Worm (Caenorhabditis elegans) whole organism, L2 larva: ENCODE measurements around the gene F38A6.4.

Experiments
- C34F6.9 ChIP-seq: fragments of 150-350 bp; optimal IDR thresholded peaks from 2 replicates; lab custom pipeline; 2014; ENCODE audit warnings: missing biosample characterization, missing genetic modification characterization
- F13H6.1 ChIP-seq: sonication (generic microtip); optimal IDR thresholded peaks from 2 replicates; lab custom pipeline; 2016; ENCODE audit warnings: missing genetic modification characterization, missing compliant biosample characterization
- Y55F3AM.14 ChIP-seq: fragments of 200-800 bp; sonication (Bioruptor generic); optimal IDR thresholded peaks from 2 replicates; lab custom pipeline; 2018; ENCODE audit warnings: mild to moderate bottlenecking, missing genetic modification characterization, missing compliant biosample characterization
- alr-1 ChIP-seq: fragments of 150-350 bp; optimal IDR thresholded peaks from 2 replicates; lab custom pipeline; 2014; ENCODE audit warnings: missing biosample characterization, missing genetic modification characterization
- ama-1 ChIP-seq: fragments of 150-350 bp; optimal IDR thresholded peaks from 2 replicates; lab custom pipeline; 2018; ENCODE audit warnings: inconsistent platforms
- blmp-1 ChIP-seq: sonication (generic microtip); optimal IDR thresholded peaks from 2 replicates; lab custom pipeline; 2017; ENCODE audit warnings: missing genetic modification characterization, mild to moderate bottlenecking, missing compliant biosample characterization, antibody characterized with exemption, moderate library complexity; ENCODE audit not compliant: insufficient read depth
- crh-2 ChIP-seq: sonication (generic microtip); optimal IDR thresholded peaks from 2 replicates; lab custom pipeline; 2017; ENCODE audit warnings: missing biosample characterization, missing genetic modification characterization
- dmd-4 ChIP-seq: sonication (generic microtip); optimal IDR thresholded peaks from 2 replicates; lab custom pipeline; 2017; ENCODE audit warnings: missing biosample characterization, missing genetic modification characterization
- egl-27 ChIP-seq: sonication (generic microtip); optimal IDR thresholded peaks from 3 replicates; lab custom pipeline; 2017; ENCODE audit warnings: missing biosample characterization, missing genetic modification reagents, missing genetic modification characterization
- elt-1 ChIP-seq: fragments of 150-350 bp; optimal IDR thresholded peaks from 2 replicates; lab custom pipeline; 2014; ENCODE audit warnings: missing biosample characterization, missing genetic modification characterization
- fos-1 ChIP-seq: fragments of 150-350 bp; optimal IDR thresholded peaks from 2 replicates; lab custom pipeline; 2014; ENCODE audit warnings: missing biosample characterization, missing genetic modification characterization
- gmeb-1 ChIP-seq: fragments of 150-350 bp; optimal IDR thresholded peaks from 2 replicates; lab custom pipeline; 2014; ENCODE audit warnings: missing biosample characterization, missing genetic modification characterization
- lin-13 ChIP-seq: fragments of 150-350 bp; optimal IDR thresholded peaks from 2 replicates; lab custom pipeline; 2014; ENCODE audit warnings: missing biosample characterization, missing genetic modification reagents, missing genetic modification characterization
- lin-39 ChIP-seq: fragments of 150-350 bp; optimal IDR thresholded peaks from 2 replicates; lab custom pipeline; 2014; ENCODE audit warnings: missing biosample characterization, missing genetic modification reagents, missing genetic modification characterization
- lsy-2 ChIP-seq, 2 experiments: fragments of 150-350 bp in 1 of 2; sonication (generic microtip) in 1 of 2; optimal IDR thresholded peaks; 2 replicates each; lab custom pipeline; 2014 to 2017; ENCODE audit warnings: missing biosample characterization in 2 of 2, missing genetic modification characterization in 2 of 2
- mab-5 ChIP-seq: fragments of 150-350 bp; optimal IDR thresholded peaks from 2 replicates; lab custom pipeline; 2014; ENCODE audit warnings: missing biosample characterization, missing genetic modification characterization
- mbf-1 ChIP-seq: sonication (generic microtip); optimal IDR thresholded peaks from 2 replicates; lab custom pipeline; 2017; ENCODE audit warnings: missing biosample characterization, missing genetic modification characterization
- mdl-1 ChIP-seq, 2 experiments: fragments of 150-350 bp in 1 of 2; sonication (generic microtip) in 1 of 2; optimal IDR thresholded peaks; 2 replicates each; lab custom pipeline; 2017; ENCODE audit warnings: missing biosample characterization in 2 of 2, missing genetic modification characterization in 2 of 2
- nhr-10 ChIP-seq: sonication (generic microtip); optimal IDR thresholded peaks from 2 replicates; lab custom pipeline; 2017; ENCODE audit warnings: missing biosample characterization, missing genetic modification characterization
- nhr-129 ChIP-seq: fragments of 150-350 bp; optimal IDR thresholded peaks from 2 replicates; lab custom pipeline; 2014; ENCODE audit warnings: missing biosample characterization, missing genetic modification characterization
- nhr-21 ChIP-seq: fragments of 150-350 bp; optimal IDR thresholded peaks from 2 replicates; lab custom pipeline; 2014; ENCODE audit warnings: missing biosample characterization, missing genetic modification characterization
- nhr-23 ChIP-seq: fragments of 150-350 bp; optimal IDR thresholded peaks from 2 replicates; lab custom pipeline; 2014; ENCODE audit warnings: missing biosample characterization, missing genetic modification reagents, missing genetic modification characterization
- nhr-237 ChIP-seq: fragments of 150-350 bp; optimal IDR thresholded peaks from 2 replicates; lab custom pipeline; 2014; ENCODE audit warnings: missing biosample characterization, missing genetic modification characterization
- nhr-25 ChIP-seq: fragments of 150-350 bp; sonication (generic microtip); optimal IDR thresholded peaks from 3 replicates; lab custom pipeline; 2014; ENCODE audit warnings: missing biosample characterization, missing genetic modification characterization
- nhr-6 ChIP-seq: fragments of 150-350 bp; optimal IDR thresholded peaks from 2 replicates; lab custom pipeline; 2014; ENCODE audit warnings: missing biosample characterization, missing genetic modification characterization
- peb-1 ChIP-seq: fragments of 150-350 bp; optimal IDR thresholded peaks from 2 replicates; lab custom pipeline; 2014; ENCODE audit warnings: missing biosample characterization, missing genetic modification characterization
- skn-1 ChIP-seq: sonication (generic microtip); optimal IDR thresholded peaks from 2 replicates; lab custom pipeline; 2017; ENCODE audit warnings: missing biosample characterization, missing genetic modification characterization
- sma-3 ChIP-seq: sonication (generic microtip); optimal IDR thresholded peaks from 2 replicates; lab custom pipeline; 2016; ENCODE audit warnings: missing genetic modification reagents, missing genetic modification characterization, missing compliant biosample characterization
- sma-9 ChIP-seq, 2 experiments: fragments of 150-350 bp in 1 of 2; sonication (generic microtip) in 1 of 2; optimal IDR thresholded peaks; 2 replicates each; lab custom pipeline; 2014 to 2016; ENCODE audit warnings: missing genetic modification characterization in 2 of 2, mild to moderate bottlenecking in 1 of 2, missing biosample characterization in 1 of 2, missing compliant biosample characterization in 1 of 2, missing genetic modification reagents in 1 of 2, moderate library complexity in 1 of 2
- unc-39 ChIP-seq: fragments of 150-350 bp; optimal IDR thresholded peaks from 2 replicates; lab custom pipeline; 2014; ENCODE audit warnings: missing biosample characterization, missing genetic modification characterization
- unc-55 ChIP-seq: fragments of 150-350 bp; sonication (generic microtip); optimal IDR thresholded peaks from 3 replicates; lab custom pipeline; 2014; ENCODE audit warnings: missing biosample characterization, missing genetic modification reagents, missing genetic modification characterization
- unc-62 ChIP-seq: fragments of 150-350 bp; optimal IDR thresholded peaks from 2 replicates; lab custom pipeline; 2014; ENCODE audit warnings: missing biosample characterization, missing genetic modification reagents, missing genetic modification characterization
- ztf-1 ChIP-seq: fragments of 200-800 bp; sonication (Bioruptor generic); conservative IDR thresholded peaks from 2 replicates; pipeline ENCODE4 v1.3.6; 2022; ENCODE audit warnings: missing genetic modification characterization, missing compliant biosample characterization
- ztf-4 ChIP-seq: fragments of 150-350 bp; optimal IDR thresholded peaks from 2 replicates; lab custom pipeline; 2014; ENCODE audit warnings: missing biosample characterization, missing genetic modification characterization

The F38A6.4 gene

ce11 chrV:20773647-20774046 lies 1.5 kb downstream of the F38A6.4 start, which contains the start of gene F38A6.5:
F38A6.5 (minus strand) TSS chrV:20773747.
- TF ChIP-seq mdl-1 (tag; optimal IDR thresholded peaks at IDR 0.05; lab: Kevin White, UChicago) (no peak), alr-1 (no peak), blmp-1 (tag; lab: Kevin White, UChicago) (no peak), unc-62 (GFP tag; lab: Kevin White, UChicago) (no peak), elt-1 (tag; lab: Kevin White, UChicago) (no peak), mab-5 (tag; lab: Kevin White, UChicago) (no peak), sma-3 (GFP tag; lab: Kevin White, UChicago) (no peak), F13H6.1 (tag; lab: Kevin White, UChicago) (no peak), nhr-237 (tag; lab: Kevin White, UChicago) (no peak), peb-1 (tag; lab: Kevin White, UChicago) (no peak), nhr-6 (tag; lab: Kevin White, UChicago) (no peak), fos-1 (tag; lab: Kevin White, UChicago) (no peak), skn-1 (no peak)

- TF ChIP-seq nhr-6 (tag; lab: Kevin White, UChicago) (no peak), lin-39 (tag; lab: Kevin White, UChicago) (no peak), unc-62 (GFP tag; lab: Kevin White, UChicago) (no peak), ztf-1 (no peak), nhr-25 (tag; lab: Kevin White, UChicago) (no peak), mab-5 (tag; lab: Kevin White, UChicago) (no peak), sma-9 (GFP tag; optimal IDR thresholded peaks at IDR 0.05; lab: Kevin White, UChicago) (no peak), sma-9 (tag; optimal IDR thresholded peaks at IDR 0.05; lab: Kevin White, UChicago) (no peak), unc-55 (GFP tag; lab: Kevin White, UChicago) (no peak), mbf-1 (tag; lab: Kevin White, UChicago) (no peak), Y55F3AM.14 (GFP tag; lab: Kevin White, UChicago) (no peak), unc-39 (tag; lab: Kevin White, UChicago) (no peak), lsy-2 (tag; optimal IDR thresholded peaks at IDR 0.05; lab: Kevin White, UChicago) (peak in 1 of 2 experiments; percentile 2), nhr-237 (tag; lab: Kevin White, UChicago) (no peak), crh-2 (tag; lab: Kevin White, UChicago) (no peak), dmd-4 (tag; lab: Kevin White, UChicago) (no peak), C34F6.9 (peak; percentile 2), nhr-129 (tag; lab: Kevin White, UChicago) (peak; percentile 27), peb-1 (tag; lab: Kevin White, UChicago) (no peak)
- TF ChIP-seq, all 48 proteins: peak for 3
Measured at ce11 chrV:20771702-20772101, 3.5 kb downstream of the F38A6.4 start.

ce11 chrV:20770846-20771245 lies 4.3 kb downstream of the F38A6.4 start:
- TF ChIP-seq C34F6.9 = no peak
- TF ChIP-seq fos-1 (tag; lab: Kevin White, UChicago) = peak; percentile 85

- TF ChIP-seq mbf-1 (tag; lab: Kevin White, UChicago) (no peak), gmeb-1 (tag; lab: Kevin White, UChicago) (no peak), nhr-10 (tag; lab: Kevin White, UChicago) (no peak)
Measured at ce11 chrV:20770061-20770460, 5.1 kb downstream of the F38A6.4 start, which contains the start of gene elp-1. elp-1 (minus strand) TSS chrV:20770161.

ce11 chrV:20763192-20763591 lies 12.0 kb downstream of the F38A6.4 start:
- TF ChIP-seq ama-1 (lab: Kevin White, UChicago) (no peak), nhr-21 (tag; lab: Kevin White, UChicago) (no peak), sma-9 (GFP tag; optimal IDR thresholded peaks at IDR 0.05; lab: Kevin White, UChicago) (peak; percentile 31), sma-9 (tag; optimal IDR thresholded peaks at IDR 0.05; lab: Kevin White, UChicago) (no peak), gmeb-1 (tag; lab: Kevin White, UChicago) (no peak), unc-55 (GFP tag; lab: Kevin White, UChicago) (no peak), unc-39 (tag; lab: Kevin White, UChicago) (no peak), lin-39 (tag; lab: Kevin White, UChicago) (no peak), F13H6.1 (tag; lab: Kevin White, UChicago) (peak; percentile 75), nhr-25 (tag; lab: Kevin White, UChicago) (no peak), nhr-129 (tag; lab: Kevin White, UChicago) (peak; percentile 67), egl-27 (tag; lab: Kevin White, UChicago) (no peak), ztf-4 (tag; lab: Kevin White, UChicago) (no peak), dmd-4 (tag; lab: Kevin White, UChicago) (no peak), mbf-1 (tag; lab: Kevin White, UChicago) (no peak), lin-13 (GFP tag; lab: Kevin White, UChicago) (no peak), nhr-23 (tag; lab: Kevin White, UChicago) (no peak)
